Worm (Caenorhabditis elegans) whole organism, L4/young adult: ENCODE data around the gene nhr-51.

Experiments
- W03F9.2 ChIP-seq: fragments of 150-350 bp; optimal IDR thresholded peaks from 2 replicates; lab custom pipeline; 2014; ENCODE audit warnings: missing biosample characterization, missing genetic modification characterization
- dao-5 ChIP-seq: sonication (generic microtip); optimal IDR thresholded peaks from 2 replicates; lab custom pipeline; 2016; ENCODE audit warnings: missing genotype, missing genetic modification characterization, moderate library complexity, missing compliant biosample characterization
- him-1 ChIP-seq: sonication (generic microtip); optimal IDR thresholded peaks from 2 replicates; lab custom pipeline; 2016; ENCODE audit warnings: missing genotype, missing genetic modification reagents, missing genetic modification characterization, missing compliant biosample characterization

ce11 chrV:15668870-15669269 lies 4.9 kb upstream of the nhr-51 start, which contains the start of gene K06B4.4:
- TF ChIP-seq dao-5 (tag; lab: Kevin White, UChicago) (no peak), W03F9.2 (no peak), him-1 (tag; lab: Kevin White, UChicago) (no peak)
